Worm (Caenorhabditis elegans) whole organism, L4 larva: ENCODE measurements around the gene znf-782.

Experiments
- F26F4.8 ChIP-seq: fragments of 200-800 bp; sonication (Bioruptor generic); conservative IDR thresholded peaks from 2 replicates; pipeline ENCODE4 v1.3.6; 2022; ENCODE audit warnings: missing genetic modification characterization, missing compliant biosample characterization
- F37D6.2 ChIP-seq: sonication (generic microtip); optimal IDR thresholded peaks from 2 replicates; lab custom pipeline; 2016; ENCODE audit warnings: mild to moderate bottlenecking, missing genetic modification characterization, missing compliant biosample characterization
- Y48G9A.11 ChIP-seq: fragments of 200-800 bp; sonication (Bioruptor generic); IDR thresholded peaks from 2 replicates; pipeline ENCODE4 v1.3.6; 2022; ENCODE audit warnings: missing genetic modification reagents, missing genetic modification characterization, missing compliant biosample characterization
- aha-1 ChIP-seq: fragments of 150-350 bp; peaks from one replicate; lab custom pipeline; 2014; ENCODE audit warnings: missing biosample characterization, missing genetic modification characterization
- ama-1 ChIP-seq: fragments of 150-350 bp; optimal IDR thresholded peaks from 2 replicates; lab custom pipeline; 2014; ENCODE audit warnings: inconsistent platforms, mixed read lengths
- attf-4 ChIP-seq: sonication (generic microtip); optimal IDR thresholded peaks from 3 replicates; lab custom pipeline; 2017; ENCODE audit warnings: missing biosample characterization, missing genetic modification characterization
- ceh-32 ChIP-seq: sonication (generic microtip); optimal IDR thresholded peaks from 2 replicates; lab custom pipeline; 2016; ENCODE audit warnings: mild to moderate bottlenecking, missing genetic modification characterization, missing compliant biosample characterization; ENCODE audit not compliant: poor library complexity
- ceh-44 ChIP-seq: fragments of 200-800 bp; sonication (Bioruptor generic); IDR thresholded peaks from 2 replicates; pipeline ENCODE4 v1.3.6; 2022; ENCODE audit warnings: missing genetic modification reagents, missing genetic modification characterization, missing compliant biosample characterization
- ctbp-1 ChIP-seq: fragments of 200-800 bp; sonication (Bioruptor generic); IDR thresholded peaks from 2 replicates; pipeline ENCODE4 v1.3.6; 2022; ENCODE audit warnings: missing genetic modification reagents, missing genetic modification characterization, missing compliant biosample characterization
- daf-12 ChIP-seq: fragments of 150-350 bp; optimal IDR thresholded peaks from 2 replicates; lab custom pipeline; 2014; ENCODE audit warnings: missing biosample characterization, missing genetic modification reagents, missing genetic modification characterization
- daf-16 ChIP-seq, 3 experiments: sonication (generic microtip); optimal IDR thresholded peaks; 2 replicates each; lab custom pipeline; 2016 to 2017; ENCODE audit warnings: missing genetic modification characterization in 3 of 3, missing genetic modification reagents in 3 of 3, mild to moderate bottlenecking in 2 of 3, missing compliant biosample characterization in 2 of 3, missing biosample characterization in 1 of 3, moderate library complexity in 1 of 3
- daf-19 ChIP-seq: fragments of 200-800 bp; sonication (Bioruptor generic); conservative IDR thresholded peaks from 2 replicates; pipeline ENCODE4 v1.3.6; 2022; ENCODE audit warnings: missing genetic modification characterization, missing compliant biosample characterization
- duxl-1 ChIP-seq: sonication (generic microtip); optimal IDR thresholded peaks from 2 replicates; lab custom pipeline; 2016; ENCODE audit warnings: mild to moderate bottlenecking, missing genetic modification characterization, moderate library complexity, missing compliant biosample characterization; ENCODE audit not compliant: poor library complexity
- hif-1 ChIP-seq, 2 experiments: sonication (generic microtip); optimal IDR thresholded peaks; 2 replicates each; lab custom pipeline; 2016 to 2017; ENCODE audit warnings: missing compliant biosample characterization in 2 of 2, missing genetic modification characterization in 2 of 2, missing genetic modification reagents in 2 of 2, missing genotype in 2 of 2, mild to moderate bottlenecking in 1 of 2
- hlh-11 ChIP-seq: fragments of 200-800 bp; sonication (Bioruptor generic); optimal IDR thresholded peaks from 2 replicates; lab custom pipeline; 2018; ENCODE audit warnings: mild to moderate bottlenecking, missing genetic modification characterization, missing compliant biosample characterization
- hmg-1.1 ChIP-seq: fragments of 200-800 bp; sonication (Bioruptor generic); IDR thresholded peaks from 2 replicates; pipeline ENCODE4 v1.3.6; 2022; ENCODE audit warnings: missing genetic modification reagents, missing genetic modification characterization, missing compliant biosample characterization
- jun-1 ChIP-seq: fragments of 150-350 bp; optimal IDR thresholded peaks from 2 replicates; lab custom pipeline; 2014; ENCODE audit warnings: missing biosample characterization, missing genetic modification reagents, missing genetic modification characterization
- madf-9 ChIP-seq: fragments of 200-800 bp; sonication (Bioruptor generic); conservative IDR thresholded peaks from 2 replicates; pipeline ENCODE4 v1.3.6; 2022; ENCODE audit warnings: missing genetic modification reagents, missing genetic modification characterization, missing compliant biosample characterization
- nhr-10 ChIP-seq: fragments of 150-350 bp; optimal IDR thresholded peaks from 2 replicates; lab custom pipeline; 2014; ENCODE audit warnings: missing biosample characterization, missing genetic modification characterization
- nhr-11 ChIP-seq: fragments of 150-350 bp; optimal IDR thresholded peaks from 2 replicates; lab custom pipeline; 2014; ENCODE audit warnings: missing biosample characterization, missing genetic modification characterization
- nhr-76 ChIP-seq: fragments of 150-350 bp; optimal IDR thresholded peaks from 2 replicates; lab custom pipeline; 2014; ENCODE audit warnings: missing biosample characterization, missing genetic modification characterization
- pqm-1 ChIP-seq: sonication (generic microtip); optimal IDR thresholded peaks from 2 replicates; lab custom pipeline; 2017; ENCODE audit warnings: missing biosample characterization, missing genetic modification characterization
- saeg-2 ChIP-seq: fragments of 200-800 bp; sonication (Bioruptor generic); IDR thresholded peaks from 2 replicates; pipeline ENCODE4 v1.3.6; 2022; ENCODE audit warnings: missing genetic modification reagents, missing genetic modification characterization, missing compliant biosample characterization
- set-16 ChIP-seq: fragments of 200-800 bp; sonication (Bioruptor generic); IDR thresholded peaks from 2 replicates; pipeline ENCODE4 v1.3.6; 2022; ENCODE audit warnings: missing genetic modification reagents, missing genetic modification characterization, missing compliant biosample characterization
- snpc-1.2 ChIP-seq: fragments of 200-800 bp; sonication (Bioruptor generic); IDR thresholded peaks from 2 replicates; pipeline ENCODE4 v1.3.6; 2022; ENCODE audit warnings: missing genetic modification reagents, missing genetic modification characterization, missing compliant biosample characterization
- tag-97 ChIP-seq: fragments of 200-800 bp; sonication (Bioruptor generic); IDR thresholded peaks from 2 replicates; pipeline ENCODE4 v1.3.6; 2022; ENCODE audit warnings: missing genetic modification characterization, missing compliant biosample characterization
- zfp-2 ChIP-seq: sonication (generic microtip); optimal IDR thresholded peaks from 2 replicates; lab custom pipeline; 2016; ENCODE audit warnings: mild to moderate bottlenecking, missing genetic modification characterization, missing compliant biosample characterization
- zfp-3 ChIP-seq: fragments of 200-800 bp; sonication (Bioruptor generic); conservative IDR thresholded peaks from 2 replicates; pipeline ENCODE4 v1.3.6; 2022; ENCODE audit warnings: missing genetic modification reagents, missing genetic modification characterization, missing compliant biosample characterization
- zip-11 ChIP-seq: fragments of 200-800 bp; sonication (Bioruptor generic); IDR thresholded peaks from 2 replicates; pipeline ENCODE4 v1.3.6; 2022; ENCODE audit warnings: missing genetic modification characterization, missing compliant biosample characterization
- ztf-11 ChIP-seq: fragments of 150-350 bp; optimal IDR thresholded peaks from 2 replicates; lab custom pipeline; 2014; ENCODE audit warnings: missing biosample characterization, missing genetic modification characterization

The znf-782 gene

ce11 chrIV:1067430-1067829 is at the start of gene znf-782 (continued):
- TF ChIP-seq F37D6.2: peak; percentile 65
- TF ChIP-seq snpc-1.2: 0 out of 2 replicates have a peak, but pooled peaks have one; percentile 44
- no peak for TF ChIP-seq daf-12 (tag; lab: Kevin White, UChicago)

- TF ChIP-seq hif-1 (tag; optimal IDR thresholded peaks at IDR 0.05; lab: Kevin White, UChicago) (no peak), nhr-11 (no peak), daf-19 (GFP tag; lab: Robert Waterston, UW) (no peak), zfp-3 (GFP tag; lab: Robert Waterston, UW) (no peak), ceh-32 (tag; lab: Kevin White, UChicago) (no peak), pqm-1 (tag; lab: Kevin White, UChicago) (no peak), F26F4.8 (GFP tag; lab: Robert Waterston, UW) (no peak), jun-1 (no peak), Y48G9A.11 (GFP tag; lab: Robert Waterston, UW) (no peak), ztf-11 (tag; lab: Kevin White, UChicago) (no peak), ctbp-1 (no peak), zip-11 (no peak), duxl-1 (tag; lab: Kevin White, UChicago) (no peak), ceh-44 (GFP tag; lab: Robert Waterston, UW) (no peak), hmg-1.1 (no peak)
- TF ChIP-seq, all 104 proteins: peak for 0
Measured at ce11 chrIV:1113638-1114037, 46.3 kb upstream of the znf-782 start, which contains the start of gene srx-14. srx-14 (minus strand) TSS chrIV:1113738.

ce11 chrIV:1110999-1111398 is 43.7 kb upstream of the znf-782 start:
- TF ChIP-seq saeg-2 (GFP tag; lab: Robert Waterston, UW) (no peak), nhr-76 (no peak), hmg-1.1 (peak; percentile 9; the same call in 1 of the 2 replicates), aha-1 (no peak), daf-16 (GFP tag; optimal IDR thresholded peaks at IDR 0.05; lab: Kevin White, UChicago) (peak in 1 of 2 experiments; percentile 82), daf-16 (tag; optimal IDR thresholded peaks at IDR 0.05; lab: Kevin White, UChicago) (no peak)
- TF ChIP-seq, all 104 proteins: peak for 2

- peak; percentile 19 for TF ChIP-seq hlh-11 (tag; lab: Kevin White, UChicago)
- no peak for TF ChIP-seq tag-97 (GFP tag; lab: Robert Waterston, UW)
- peak; percentile 38 for TF ChIP-seq aha-1
- TF ChIP-seq nhr-11: peak; percentile 54
- TF ChIP-seq, all 104 proteins: peak for 3
Measured at ce11 chrIV:1108030-1108429, 40.7 kb upstream of the znf-782 start.

- TF ChIP-seq hlh-11 (tag; lab: Kevin White, UChicago): peak; percentile 2
- peak; percentile 56; the same call in 1 of the 2 replicates for TF ChIP-seq set-16
- TF ChIP-seq ama-1 (lab: Kevin White, UChicago): peak; percentile 41
- TF ChIP-seq madf-9 (GFP tag; lab: Robert Waterston, UW): no peak
Measured at ce11 chrIV:1107190-1107589, 39.9 kb upstream of the znf-782 start, which contains the start of gene ost-1. ost-1 (plus strand) TSS chrIV:1107396.

ce11 chrIV:1105999-1106398 is 38.7 kb upstream of the znf-782 start:
- no peak for TF ChIP-seq daf-19 (GFP tag; lab: Robert Waterston, UW)
- no peak for TF ChIP-seq nhr-10 (tag; lab: Kevin White, UChicago)
- TF ChIP-seq attf-4 (tag; lab: Kevin White, UChicago): no peak

- peak in 1 of 2 experiments; percentile 56 for TF ChIP-seq daf-16 (GFP tag; optimal IDR thresholded peaks at IDR 0.05; lab: Kevin White, UChicago)
- TF ChIP-seq daf-16 (tag; optimal IDR thresholded peaks at IDR 0.05; lab: Kevin White, UChicago): no peak
- TF ChIP-seq zfp-2 (tag; lab: Kevin White, UChicago): no peak
Measured at ce11 chrIV:1105104-1105503, 37.8 kb upstream of the znf-782 start.
